Worm (Caenorhabditis elegans) whole organism, mixed stage, embryonic: ENCODE measurements around the gene E02H1.6.
A peak's percentile ranks its signal among the peaks of the same experiment; 100 is the strongest.

Experiments
- elt-3 ChIP-seq: fragments of 150-350 bp; optimal IDR thresholded peaks from 2 replicates; lab custom pipeline; 2014; ENCODE audit warnings: missing biosample characterization, missing genetic modification characterization
- lin-13 ChIP-seq: fragments of 150-350 bp; optimal IDR thresholded peaks from 2 replicates; lab custom pipeline; 2014; ENCODE audit warnings: missing biosample characterization, missing genetic modification characterization
- lin-32 ChIP-seq: fragments of 200-800 bp; sonication (Bioruptor generic); optimal IDR thresholded peaks from 2 replicates; lab custom pipeline; 2018; ENCODE audit warnings: mild to moderate bottlenecking, missing genetic modification characterization, missing compliant biosample characterization
- mep-1 ChIP-seq: fragments of 150-350 bp; optimal IDR thresholded peaks from 2 replicates; lab custom pipeline; 2017; ENCODE audit warnings: missing biosample characterization, missing genetic modification reagents, missing genetic modification characterization, inconsistent platforms
- nhr-237 ChIP-seq: fragments of 150-350 bp; optimal IDR thresholded peaks from 2 replicates; lab custom pipeline; 2014; ENCODE audit warnings: missing biosample characterization, missing genetic modification characterization
- nhr-76 ChIP-seq: sonication (generic microtip); optimal IDR thresholded peaks from 2 replicates; lab custom pipeline; 2017; ENCODE audit warnings: missing biosample characterization, missing genetic modification characterization
- snpc-4 ChIP-seq: fragments of 150-350 bp; optimal IDR thresholded peaks from 2 replicates; lab custom pipeline; 2014; ENCODE audit warnings: missing biosample characterization, missing genetic modification characterization
- sptf-1 ChIP-seq: sonication (generic microtip); optimal IDR thresholded peaks from 2 replicates; lab custom pipeline; 2017; ENCODE audit warnings: mild to moderate bottlenecking, missing genetic modification characterization, moderate library complexity, missing compliant biosample characterization

DNA sequence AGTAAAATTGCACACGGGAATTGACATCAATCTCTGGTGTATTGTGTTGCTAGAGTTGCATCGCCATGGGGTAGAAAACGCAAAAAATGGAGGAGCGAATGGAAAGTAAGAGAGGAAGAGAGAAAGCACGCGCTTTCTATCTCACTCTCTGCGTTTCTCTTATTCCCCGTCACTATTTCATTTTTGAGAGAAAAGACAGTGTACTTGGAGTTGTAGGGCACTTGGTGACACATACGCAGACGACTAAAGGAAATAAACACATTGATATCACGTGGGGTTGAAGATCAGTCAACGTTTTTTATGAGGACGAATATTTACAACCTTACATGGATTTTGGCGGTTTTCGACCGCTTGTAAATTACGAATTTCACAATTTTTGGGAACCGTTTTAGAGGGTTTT lies 6.9 kb downstream of the E02H1.6 start:
- peak; percentile 80 for TF ChIP-seq nhr-237 (tag; lab: Kevin White, UChicago)
- TF ChIP-seq lin-32 = no peak
- TF ChIP-seq elt-3 = no peak
- no peak for TF ChIP-seq lin-13
- TF ChIP-seq nhr-76 (tag; lab: Kevin White, UChicago) = no peak
- peak; percentile 32 for TF ChIP-seq mep-1 (tag; lab: Kevin White, UChicago)
- TF ChIP-seq sptf-1 (tag; lab: Kevin White, UChicago) = no peak
- no peak for TF ChIP-seq snpc-4 (tag; lab: Kevin White, UChicago)
